Worm (Caenorhabditis elegans) whole organism, L2 larva: Measurements from ENCODE around the gene nspb-4.

Experiments used
- C34F6.9 ChIP-seq: fragments of 150-350 bp; optimal IDR thresholded peaks from 2 replicates; lab custom pipeline; 2014; ENCODE audit warnings: missing biosample characterization, missing genetic modification characterization
- F13H6.1 ChIP-seq: sonication (generic microtip); optimal IDR thresholded peaks from 2 replicates; lab custom pipeline; 2016; ENCODE audit warnings: missing genetic modification characterization, missing compliant biosample characterization
- R02D3.7 ChIP-seq: fragments of 150-350 bp; optimal IDR thresholded peaks from 2 replicates; lab custom pipeline; 2014; ENCODE audit warnings: missing biosample characterization, missing genetic modification characterization
- alr-1 ChIP-seq: fragments of 150-350 bp; optimal IDR thresholded peaks from 2 replicates; lab custom pipeline; 2014; ENCODE audit warnings: missing biosample characterization, missing genetic modification characterization
- aly-2 ChIP-seq: fragments of 150-350 bp; optimal IDR thresholded peaks from 2 replicates; lab custom pipeline; 2014; ENCODE audit warnings: missing biosample characterization, missing genetic modification characterization
- ama-1 ChIP-seq: fragments of 150-350 bp; optimal IDR thresholded peaks from 2 replicates; lab custom pipeline; 2018; ENCODE audit warnings: inconsistent platforms
- ceh-16 ChIP-seq: fragments of 150-350 bp; optimal IDR thresholded peaks from 2 replicates; lab custom pipeline; 2014; ENCODE audit warnings: missing biosample characterization, missing genetic modification characterization
- crh-2 ChIP-seq: sonication (generic microtip); optimal IDR thresholded peaks from 2 replicates; lab custom pipeline; 2017; ENCODE audit warnings: missing biosample characterization, missing genetic modification characterization
- egl-27 ChIP-seq: sonication (generic microtip); optimal IDR thresholded peaks from 3 replicates; lab custom pipeline; 2017; ENCODE audit warnings: missing biosample characterization, missing genetic modification reagents, missing genetic modification characterization
- elt-1 ChIP-seq: fragments of 150-350 bp; optimal IDR thresholded peaks from 2 replicates; lab custom pipeline; 2014; ENCODE audit warnings: missing biosample characterization, missing genetic modification characterization
- elt-3 ChIP-seq: sonication (generic microtip); optimal IDR thresholded peaks from 2 replicates; lab custom pipeline; 2017; ENCODE audit warnings: missing biosample characterization, missing genetic modification characterization
- fos-1 ChIP-seq: fragments of 150-350 bp; optimal IDR thresholded peaks from 2 replicates; lab custom pipeline; 2014; ENCODE audit warnings: missing biosample characterization, missing genetic modification characterization
- gmeb-1 ChIP-seq: fragments of 150-350 bp; optimal IDR thresholded peaks from 2 replicates; lab custom pipeline; 2014; ENCODE audit warnings: missing biosample characterization, missing genetic modification characterization
- lin-11 ChIP-seq: fragments of 150-350 bp; sonication (generic microtip); optimal IDR thresholded peaks from 2 replicates; lab custom pipeline; 2014; ENCODE audit warnings: missing biosample characterization, missing genetic modification characterization, inconsistent platforms, mixed read lengths
- lin-13 ChIP-seq: fragments of 150-350 bp; optimal IDR thresholded peaks from 2 replicates; lab custom pipeline; 2014; ENCODE audit warnings: missing biosample characterization, missing genetic modification reagents, missing genetic modification characterization
- lin-39 ChIP-seq: fragments of 150-350 bp; optimal IDR thresholded peaks from 2 replicates; lab custom pipeline; 2014; ENCODE audit warnings: missing biosample characterization, missing genetic modification reagents, missing genetic modification characterization
- lsy-2 ChIP-seq, 2 experiments: fragments of 150-350 bp in 1 of 2; sonication (generic microtip) in 1 of 2; optimal IDR thresholded peaks; 2 replicates each; lab custom pipeline; 2014 to 2017; ENCODE audit warnings: missing biosample characterization in 2 of 2, missing genetic modification characterization in 2 of 2
- mab-5 ChIP-seq: fragments of 150-350 bp; optimal IDR thresholded peaks from 2 replicates; lab custom pipeline; 2014; ENCODE audit warnings: missing biosample characterization, missing genetic modification characterization
- mbf-1 ChIP-seq: sonication (generic microtip); optimal IDR thresholded peaks from 2 replicates; lab custom pipeline; 2017; ENCODE audit warnings: missing biosample characterization, missing genetic modification characterization
- nhr-10 ChIP-seq: sonication (generic microtip); optimal IDR thresholded peaks from 2 replicates; lab custom pipeline; 2017; ENCODE audit warnings: missing biosample characterization, missing genetic modification characterization
- nhr-11 ChIP-seq: fragments of 150-350 bp; optimal IDR thresholded peaks from 2 replicates; lab custom pipeline; 2014; ENCODE audit warnings: missing biosample characterization, missing genetic modification characterization
- nhr-12 ChIP-seq: fragments of 150-350 bp; optimal IDR thresholded peaks from 2 replicates; lab custom pipeline; 2014; ENCODE audit warnings: missing biosample characterization, missing genetic modification characterization
- nhr-129 ChIP-seq: fragments of 150-350 bp; optimal IDR thresholded peaks from 2 replicates; lab custom pipeline; 2014; ENCODE audit warnings: missing biosample characterization, missing genetic modification characterization
- nhr-21 ChIP-seq: fragments of 150-350 bp; optimal IDR thresholded peaks from 2 replicates; lab custom pipeline; 2014; ENCODE audit warnings: missing biosample characterization, missing genetic modification characterization
- nhr-23 ChIP-seq: fragments of 150-350 bp; optimal IDR thresholded peaks from 2 replicates; lab custom pipeline; 2014; ENCODE audit warnings: missing biosample characterization, missing genetic modification reagents, missing genetic modification characterization
- nhr-237 ChIP-seq: fragments of 150-350 bp; optimal IDR thresholded peaks from 2 replicates; lab custom pipeline; 2014; ENCODE audit warnings: missing biosample characterization, missing genetic modification characterization
- nhr-25 ChIP-seq: fragments of 150-350 bp; sonication (generic microtip); optimal IDR thresholded peaks from 3 replicates; lab custom pipeline; 2014; ENCODE audit warnings: missing biosample characterization, missing genetic modification characterization
- peb-1 ChIP-seq: fragments of 150-350 bp; optimal IDR thresholded peaks from 2 replicates; lab custom pipeline; 2014; ENCODE audit warnings: missing biosample characterization, missing genetic modification characterization
- sem-4 ChIP-seq: fragments of 150-350 bp; optimal IDR thresholded peaks from 2 replicates; lab custom pipeline; 2014; ENCODE audit warnings: missing biosample characterization, missing genetic modification reagents, missing genetic modification characterization
- sma-9 ChIP-seq, 2 experiments: fragments of 150-350 bp in 1 of 2; sonication (generic microtip) in 1 of 2; optimal IDR thresholded peaks; 2 replicates each; lab custom pipeline; 2014 to 2016; ENCODE audit warnings: missing genetic modification characterization in 2 of 2, mild to moderate bottlenecking in 1 of 2, missing biosample characterization in 1 of 2, missing compliant biosample characterization in 1 of 2, missing genetic modification reagents in 1 of 2, moderate library complexity in 1 of 2
- snpc-4 ChIP-seq: fragments of 150-350 bp; optimal IDR thresholded peaks from 2 replicates; lab custom pipeline; 2014; ENCODE audit warnings: missing biosample characterization, missing genetic modification characterization
- unc-39 ChIP-seq: fragments of 150-350 bp; optimal IDR thresholded peaks from 2 replicates; lab custom pipeline; 2014; ENCODE audit warnings: missing biosample characterization, missing genetic modification characterization
- zag-1 ChIP-seq: fragments of 150-350 bp; optimal IDR thresholded peaks from 2 replicates; lab custom pipeline; 2014; ENCODE audit warnings: missing biosample characterization, missing genetic modification characterization
- ztf-1 ChIP-seq: fragments of 200-800 bp; sonication (Bioruptor generic); conservative IDR thresholded peaks from 2 replicates; pipeline ENCODE4 v1.3.6; 2022; ENCODE audit warnings: missing genetic modification characterization, missing compliant biosample characterization

The nspb-4 gene

DNA sequence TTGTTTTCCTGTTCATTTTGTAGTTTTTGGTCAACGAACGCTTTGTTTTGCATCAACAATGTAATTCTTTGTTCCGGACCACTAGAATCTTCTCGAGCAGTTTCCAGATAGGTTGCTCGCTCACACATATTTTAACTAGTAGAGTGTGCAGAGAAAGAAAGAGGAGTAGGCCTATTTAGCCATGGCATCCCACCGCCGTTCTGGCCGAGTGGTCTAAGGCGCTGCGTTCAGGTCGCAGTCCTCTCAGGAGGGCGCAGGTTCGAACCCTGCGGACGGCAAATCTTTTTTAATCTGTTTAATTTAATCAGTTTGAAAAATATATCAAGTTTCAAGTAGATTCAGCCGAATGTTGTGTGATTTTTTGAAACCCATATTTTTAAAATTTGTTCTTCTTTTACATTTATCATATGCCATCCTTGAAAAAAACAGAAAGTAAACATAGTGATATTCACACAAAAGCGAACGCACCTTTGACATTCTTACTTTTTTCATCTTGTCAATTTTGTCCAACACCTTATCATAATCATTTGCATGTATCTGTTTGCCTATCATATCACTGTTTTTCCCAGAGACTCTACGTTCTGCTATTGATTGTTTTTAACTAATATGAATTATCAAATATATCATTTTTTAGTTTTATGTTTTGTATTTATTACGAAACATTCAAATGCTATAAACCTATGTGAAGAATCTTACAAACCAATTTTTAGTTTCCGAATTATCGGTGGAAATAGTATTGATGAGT lies 41.2 kb upstream of the nspb-4 start, which contains the start of gene try-3 (continued):
- TF ChIP-seq sma-9 (GFP tag; optimal IDR thresholded peaks at IDR 0.05; lab: Kevin White, UChicago), result peak; percentile 70
- TF ChIP-seq sma-9 (tag; optimal IDR thresholded peaks at IDR 0.05; lab: Kevin White, UChicago), result no peak
- TF ChIP-seq lin-11, result peak; percentile 56
- TF ChIP-seq egl-27 (tag; lab: Kevin White, UChicago), result peak; percentile 21

DNA sequence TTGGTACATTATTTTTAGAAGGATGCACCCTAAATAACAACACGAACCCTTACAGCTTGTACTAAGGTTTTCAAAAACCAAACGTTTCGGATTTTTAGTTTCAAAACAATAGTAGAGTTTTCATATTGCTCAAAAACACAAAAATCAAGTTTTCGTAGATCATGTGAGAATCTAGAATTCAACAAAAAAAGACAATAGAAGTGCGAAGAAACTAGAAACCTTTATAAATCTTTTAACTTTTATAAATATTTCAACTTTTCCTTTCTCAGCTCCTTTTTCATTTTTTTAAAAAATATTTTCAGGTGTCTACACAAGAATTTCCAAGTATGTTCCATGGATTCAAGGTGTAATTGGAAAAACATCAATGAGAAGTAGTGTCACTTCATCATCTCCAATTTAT lies 37.6 kb upstream of the nspb-4 start, which contains the start of gene best-9:
Gene best-9 (plus strand): TSS at position 301 of the 400 bp plus-strand sequence.
- no peak for TF ChIP-seq lin-13 (GFP tag; lab: Kevin White, UChicago)
- TF ChIP-seq nhr-23, result no peak
- no peak for TF ChIP-seq nhr-21
- no peak for TF ChIP-seq nhr-237
- TF ChIP-seq ama-1 (lab: Kevin White, UChicago), result no peak
- no peak for TF ChIP-seq egl-27 (tag; lab: Kevin White, UChicago)
- TF ChIP-seq nhr-25, result no peak
- TF ChIP-seq nhr-10, result no peak
- TF ChIP-seq elt-3 (tag; lab: Kevin White, UChicago), result no peak
- TF ChIP-seq sma-9 (GFP tag; optimal IDR thresholded peaks at IDR 0.05; lab: Kevin White, UChicago), result no peak
- no peak for TF ChIP-seq sma-9 (tag; optimal IDR thresholded peaks at IDR 0.05; lab: Kevin White, UChicago)

DNA sequence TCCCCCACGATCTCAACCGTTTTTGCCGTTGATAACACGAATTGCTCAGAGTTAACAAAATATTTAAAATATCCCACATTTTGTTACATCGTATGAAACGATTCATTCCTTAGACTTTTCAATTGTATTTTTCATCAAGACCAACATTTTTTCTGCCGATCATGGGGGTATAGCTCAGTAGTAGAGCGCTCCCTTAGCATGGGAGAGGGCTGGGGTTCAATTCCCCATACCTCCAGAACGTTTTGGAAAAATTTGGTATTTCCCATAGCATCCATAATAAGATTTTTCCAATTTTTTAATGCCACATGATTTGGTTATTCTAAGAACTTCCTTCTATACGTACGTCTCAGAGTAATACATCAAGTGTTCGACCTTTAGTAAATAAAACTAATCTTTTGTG lies 36.0 kb upstream of the nspb-4 start:
- TF ChIP-seq nhr-10, result no peak
- no peak for TF ChIP-seq crh-2 (tag; lab: Kevin White, UChicago)
- no peak for TF ChIP-seq mab-5 (tag; lab: Kevin White, UChicago)

DNA sequence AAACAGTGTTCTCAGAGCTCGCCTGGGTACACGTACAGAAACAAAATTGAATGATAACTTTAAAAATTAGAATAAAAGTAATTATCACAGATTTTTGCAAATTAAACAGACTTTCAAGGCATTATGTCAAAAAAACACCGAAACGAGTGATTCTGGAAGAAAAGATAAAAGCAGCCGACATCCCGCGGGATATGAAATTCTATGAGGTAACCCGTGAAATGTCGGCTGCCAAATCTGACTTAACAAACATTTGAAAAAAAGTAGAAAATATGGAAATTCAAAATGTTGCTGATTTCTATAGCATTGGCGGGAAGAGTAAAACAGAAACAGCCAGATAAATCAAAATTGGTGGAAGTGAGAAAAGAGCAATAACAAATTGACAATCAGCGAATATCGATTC lies 32.4 kb upstream of the nspb-4 start:
- TF ChIP-seq snpc-4 (tag; lab: Kevin White, UChicago) (no peak), mbf-1 (tag; lab: Kevin White, UChicago) (no peak), fos-1 (no peak), sem-4 (tag; lab: Kevin White, UChicago) (no peak), nhr-12 (tag; lab: Kevin White, UChicago) (no peak), aly-2 (tag; lab: Kevin White, UChicago) (no peak)
- TF ChIP-seq, all 48 proteins: peak for 0

DNA sequence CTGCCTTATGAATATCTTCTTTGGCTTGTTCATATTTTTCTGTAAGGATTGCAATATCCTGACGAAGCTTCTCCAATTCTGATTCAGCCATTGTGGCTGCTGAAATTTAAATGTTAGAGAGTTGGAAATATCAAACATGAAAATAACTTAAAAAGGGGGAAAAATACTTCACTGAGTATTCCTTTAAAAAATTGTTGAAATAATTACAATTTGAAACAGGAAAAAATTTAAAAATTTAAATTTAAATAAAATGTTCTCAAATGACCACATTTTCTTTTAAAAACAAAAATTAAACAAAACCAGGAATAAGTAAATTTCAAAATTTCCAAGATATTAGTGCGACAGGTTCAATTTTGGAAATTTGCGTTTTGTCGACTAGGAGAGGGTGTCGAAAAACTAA lies 25.8 kb upstream of the nspb-4 start, which contains the start of gene bicd-1:
Gene bicd-1 (minus strand): TSS at position 101 of the 400 bp plus-strand sequence.
- TF ChIP-seq unc-39 (tag; lab: Kevin White, UChicago) (no peak), R02D3.7 (tag; lab: Kevin White, UChicago) (no peak), alr-1 (no peak), elt-3 (tag; lab: Kevin White, UChicago) (no peak), F13H6.1 (tag; lab: Kevin White, UChicago) (no peak), ceh-16 (tag; lab: Kevin White, UChicago) (no peak), C34F6.9 (tag; lab: Kevin White, UChicago) (no peak), snpc-4 (tag; lab: Kevin White, UChicago) (no peak), crh-2 (tag; lab: Kevin White, UChicago) (no peak), nhr-129 (tag; lab: Kevin White, UChicago) (no peak), nhr-11 (tag; lab: Kevin White, UChicago) (no peak), gmeb-1 (no peak), nhr-23 (no peak), nhr-237 (no peak), elt-1 (tag; lab: Kevin White, UChicago) (no peak), zag-1 (no peak), lin-39 (no peak), egl-27 (tag; lab: Kevin White, UChicago) (no peak), ztf-1 (GFP tag; lab: Robert Waterston, UW) (no peak), fos-1 (no peak)

DNA sequence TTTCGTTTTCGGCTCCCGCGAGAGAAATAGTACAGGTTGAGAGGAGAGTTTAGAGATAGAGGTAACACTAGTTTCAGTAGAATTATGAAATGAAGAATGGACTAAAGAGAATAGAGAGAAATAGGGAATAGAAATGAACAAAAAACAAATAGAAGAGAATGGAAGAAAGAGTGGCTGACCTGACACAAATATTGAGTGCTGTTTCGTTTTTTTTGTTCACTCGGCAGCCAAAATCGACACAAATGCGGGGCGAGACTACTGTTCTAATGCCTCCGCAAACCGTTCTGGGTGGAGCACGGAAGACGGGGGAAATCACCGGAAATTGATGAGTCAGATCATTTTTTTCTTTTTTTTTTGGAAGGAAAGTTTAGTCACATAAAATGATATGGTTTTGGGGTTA lies 25.4 kb upstream of the nspb-4 start:
- TF ChIP-seq nhr-11 (tag; lab: Kevin White, UChicago) (no peak), mab-5 (tag; lab: Kevin White, UChicago) (no peak), gmeb-1 (no peak), aly-2 (tag; lab: Kevin White, UChicago) (no peak), R02D3.7 (tag; lab: Kevin White, UChicago) (no peak), snpc-4 (tag; lab: Kevin White, UChicago) (no peak), ceh-16 (tag; lab: Kevin White, UChicago) (no peak), lin-11 (no peak), F13H6.1 (tag; lab: Kevin White, UChicago) (no peak), peb-1 (tag; lab: Kevin White, UChicago) (no peak), C34F6.9 (tag; lab: Kevin White, UChicago) (no peak), nhr-129 (tag; lab: Kevin White, UChicago) (no peak), lsy-2 (tag; optimal IDR thresholded peaks at IDR 0.05; lab: Kevin White, UChicago) (no peak)
- TF ChIP-seq, all 48 proteins: peak for 0
